Worm (Caenorhabditis elegans) whole organism, L1 larva: ENCODE data around the gene acp-3.

Experiments used
- Y116A8C.19 ChIP-seq: sonication (generic microtip); optimal IDR thresholded peaks from 2 replicates; lab custom pipeline; 2016; ENCODE audit warnings: missing compliant biosample characterization, missing genetic modification characterization, borderline replicate concordance
- efl-1 ChIP-seq, 4 experiments: fragments of 150-350 bp; optimal IDR thresholded peaks in 3 of 4; peaks in 1 of 4; 1 replicate in 1 of 4; 2 replicates in 3 of 4; lab custom pipeline; 2014; ENCODE audit warnings: missing biosample characterization in 2 of 4, missing genetic modification characterization in 2 of 4, missing genetic modification reagents in 2 of 4
- egl-27 ChIP-seq, 2 experiments: fragments of 150-350 bp in 1 of 2; sonication (generic microtip); optimal IDR thresholded peaks; 3 replicates each; lab custom pipeline; 2017 to 2018; ENCODE audit warnings: missing biosample characterization in 2 of 2, missing genetic modification characterization in 2 of 2, missing genetic modification reagents in 2 of 2
- lin-15B ChIP-seq: fragments of 150-350 bp; sonication (generic microtip); optimal IDR thresholded peaks from 3 replicates; lab custom pipeline; 2014; ENCODE audit warnings: missing biosample characterization, missing genetic modification characterization
- nhr-12 ChIP-seq: sonication (generic microtip); optimal IDR thresholded peaks from 2 replicates; lab custom pipeline; 2017; ENCODE audit warnings: missing biosample characterization, missing genetic modification characterization
- pqm-1 ChIP-seq: sonication (generic microtip); optimal IDR thresholded peaks from 3 replicates; lab custom pipeline; 2017; ENCODE audit warnings: missing biosample characterization, missing genetic modification characterization
- unc-130 ChIP-seq: fragments of 150-350 bp; optimal IDR thresholded peaks from 2 replicates; lab custom pipeline; 2017; ENCODE audit warnings: missing biosample characterization, missing genetic modification characterization, inconsistent platforms

- TF ChIP-seq efl-1 (optimal IDR thresholded peaks at IDR 0.05; lab: Kevin White, UChicago): no peak
- TF ChIP-seq efl-1 (GFP tag; optimal IDR thresholded peaks at IDR 0.05 in 1 of 2; lab: Kevin White, UChicago): no peak
- TF ChIP-seq nhr-12: no peak
- no peak for TF ChIP-seq pqm-1 (tag; lab: Kevin White, UChicago)
- TF ChIP-seq lin-15B (tag; lab: Kevin White, UChicago): no peak
- no peak for TF ChIP-seq egl-27 (tag; optimal IDR thresholded peaks at IDR 0.05; lab: Kevin White, UChicago)
- no peak for TF ChIP-seq Y116A8C.19 (tag; lab: Kevin White, UChicago)
- no peak for TF ChIP-seq unc-130 (tag; lab: Kevin White, UChicago)
Observed at ce11 chrII:8449660-8450118, 12.8 kb upstream of the acp-3 start, which contains the start of gene F22B5.4.
